Fruit fly (Drosophila melanogaster) whole organism, embryonic: Measurements from ENCODE around the gene gt.

Source experiments
- CG10274 ChIP-seq: fragments of 200-800 bp; sonication (Bioruptor generic); optimal IDR thresholded peaks from 3 replicates; lab custom pipeline; 2017; ENCODE audit warnings: missing biosample characterization, mild to moderate bottlenecking, missing genetic modification characterization
- CG11696 ChIP-seq: fragments of 200-800 bp; sonication (Bioruptor generic); IDR thresholded peaks from 2 replicates; pipeline ENCODE4 v1.3.6; 2022; ENCODE audit warnings: missing biosample characterization, missing genetic modification characterization
- CG1603 ChIP-seq: fragments of 200-800 bp; sonication (Bioruptor generic); optimal IDR thresholded peaks from 2 replicates; lab custom pipeline; 2019; ENCODE audit warnings: missing biosample characterization, mild to moderate bottlenecking, missing genetic modification characterization, moderate library complexity
- CG17612 ChIP-seq: fragments of 200-800 bp; sonication (Bioruptor generic); IDR thresholded peaks from 2 replicates; pipeline ENCODE4 v1.3.6; 2022; ENCODE audit warnings: missing biosample characterization, missing genetic modification characterization
- CG18262 ChIP-seq: fragments of 200-800 bp; optimal IDR thresholded peaks from 3 replicates; lab custom pipeline; 2019; ENCODE audit warnings: missing biosample characterization, mild to moderate bottlenecking, missing genetic modification characterization, moderate library complexity
- CG18619 ChIP-seq: fragments of 200-800 bp; sonication (Bioruptor generic); optimal IDR thresholded peaks from 3 replicates; lab custom pipeline; 2017; ENCODE audit warnings: missing biosample characterization, mild to moderate bottlenecking, missing genetic modification characterization
- CG2875 ChIP-seq: fragments of 200-800 bp; sonication (Bioruptor generic); optimal IDR thresholded peaks from 2 replicates; lab custom pipeline; 2017; ENCODE audit warnings: missing biosample characterization, mild to moderate bottlenecking, missing genetic modification characterization, missing genetic modification reagents
- CG3065 ChIP-seq: fragments of 200-800 bp; sonication (Bioruptor generic); optimal IDR thresholded peaks from 2 replicates; lab custom pipeline; 2016; ENCODE audit warnings: missing biosample characterization, missing genetic modification characterization
- CG33213 ChIP-seq: fragments of 200-800 bp; sonication (Bioruptor generic); optimal IDR thresholded peaks from 3 replicates; lab custom pipeline; 2016; ENCODE audit warnings: missing biosample characterization, missing genetic modification characterization
- CG34224 ChIP-seq: fragments of 200-800 bp; sonication (Bioruptor generic); IDR thresholded peaks from 3 replicates; pipeline ENCODE4 v1.3.6; 2022; ENCODE audit warnings: missing biosample characterization, missing genetic modification characterization; ENCODE audit not compliant: partially characterized antibody
- CG5180 ChIP-seq: fragments of 200-800 bp; sonication (Bioruptor generic); optimal IDR thresholded peaks from 3 replicates; lab custom pipeline; 2017; ENCODE audit warnings: missing biosample characterization, missing genetic modification characterization, mild to moderate bottlenecking, moderate library complexity, missing genetic modification reagents
- CG7987 ChIP-seq: fragments of 200-800 bp; sonication (Bioruptor generic); optimal IDR thresholded peaks from 2 replicates; lab custom pipeline; 2018; ENCODE audit warnings: missing biosample characterization, mild to moderate bottlenecking, missing genetic modification characterization, moderate library complexity
- CG8290 ChIP-seq, 3 experiments: fragments of 200-800 bp; sonication (Bioruptor generic); optimal IDR thresholded peaks; 2 replicates each; lab custom pipeline; 2016 to 2019; ENCODE audit warnings: missing biosample characterization in 3 of 3, missing genetic modification characterization in 3 of 3, mild to moderate bottlenecking in 2 of 3, moderate library complexity in 1 of 3
- CG8765 ChIP-seq: fragments of 200-800 bp; sonication (Bioruptor generic); IDR thresholded peaks from 2 replicates; pipeline ENCODE4 v1.3.6; 2022; ENCODE audit warnings: missing biosample characterization, missing genetic modification characterization
- CG9215 ChIP-seq: fragments of 200-800 bp; sonication (Bioruptor generic); IDR thresholded peaks from 2 replicates; pipeline ENCODE4 v1.3.6; 2022; ENCODE audit warnings: missing biosample characterization, missing genetic modification characterization
- Camta ChIP-seq: fragments of 200-800 bp; sonication (Bioruptor generic); optimal IDR thresholded peaks from 2 replicates; lab custom pipeline; 2016; ENCODE audit warnings: missing biosample characterization, missing genetic modification characterization
- Dp ChIP-seq: fragments of 200-800 bp; sonication (Bioruptor generic); optimal IDR thresholded peaks from 2 replicates; lab custom pipeline; 2018; ENCODE audit warnings: missing biosample characterization, mild to moderate bottlenecking, missing genetic modification characterization, moderate library complexity
- Drgx ChIP-seq: fragments of 200-800 bp; sonication (Bioruptor generic); IDR thresholded peaks from 2 replicates; pipeline ENCODE4 v1.3.6; 2022; ENCODE audit warnings: missing biosample characterization, missing genetic modification characterization
- Eip74EF ChIP-seq, 2 experiments: fragments of 200-800 bp in 1 of 2; fragments of >200 bp in 1 of 2; sonication (Bioruptor generic) in 1 of 2; optimal IDR thresholded peaks; 2 replicates each; lab custom pipeline; 2017 to 2019; ENCODE audit warnings: missing biosample characterization in 2 of 2, missing genetic modification characterization in 2 of 2, mild to moderate bottlenecking in 1 of 2, moderate library complexity in 1 of 2
- HLHmδ ChIP-seq: fragments of 200-800 bp; sonication (Bioruptor generic); optimal IDR thresholded peaks from 2 replicates; lab custom pipeline; 2018; ENCODE audit warnings: missing biosample characterization, mild to moderate bottlenecking, missing genetic modification characterization, moderate library complexity
- Meics ChIP-seq: fragments of 200-800 bp; sonication (Bioruptor generic); optimal IDR thresholded peaks from 2 replicates; lab custom pipeline; 2017; ENCODE audit warnings: missing biosample characterization, mild to moderate bottlenecking, missing genetic modification characterization
- Pdp1 ChIP-seq, 2 experiments: fragments of 200-800 bp; sonication (Bioruptor generic); optimal IDR thresholded peaks; 3 replicates each; lab custom pipeline; 2016; ENCODE audit warnings: missing biosample characterization in 2 of 2, missing genetic modification characterization in 2 of 2, mild to moderate bottlenecking in 1 of 2, moderate library complexity in 1 of 2
- Rfx ChIP-seq: fragments of 200-800 bp; sonication (Bioruptor generic); IDR thresholded peaks from 2 replicates; pipeline ENCODE4 v1.3.6; 2022; ENCODE audit warnings: missing biosample characterization, missing genetic modification characterization
- aop ChIP-seq: fragments of 200-800 bp; sonication (Bioruptor generic); IDR thresholded peaks from 2 replicates; pipeline ENCODE4 v1.3.6; 2022; ENCODE audit warnings: missing biosample characterization, missing genetic modification characterization
- ato ChIP-seq: fragments of 200-800 bp; sonication (Bioruptor generic); IDR thresholded peaks from 2 replicates; pipeline ENCODE4 v1.3.6; 2022; ENCODE audit warnings: missing biosample characterization, missing genetic modification characterization; ENCODE audit not compliant: partially characterized antibody
- bigmax ChIP-seq: fragments of 200-800 bp; sonication (Bioruptor generic); optimal IDR thresholded peaks from 2 replicates; lab custom pipeline; 2018; ENCODE audit warnings: missing biosample characterization, mild to moderate bottlenecking, missing genetic modification characterization
- ci ChIP-seq: fragments of 200-800 bp; sonication (Bioruptor generic); IDR thresholded peaks from 3 replicates; pipeline ENCODE4 v1.3.6; 2022; ENCODE audit warnings: missing biosample characterization, missing genetic modification characterization
- corto ChIP-seq: fragments of 200-800 bp; sonication (Bioruptor generic); optimal IDR thresholded peaks from 2 replicates; lab custom pipeline; 2016; ENCODE audit warnings: missing biosample characterization, mild to moderate bottlenecking, missing genetic modification characterization, moderate library complexity
- dmrt11E ChIP-seq: fragments of 200-800 bp; sonication (Bioruptor generic); optimal IDR thresholded peaks from 3 replicates; lab custom pipeline; 2018; ENCODE audit warnings: missing biosample characterization, mild to moderate bottlenecking, missing genetic modification characterization, moderate library complexity
- dmrt99B ChIP-seq: fragments of 200-800 bp; sonication (Bioruptor generic); optimal IDR thresholded peaks from 2 replicates; lab custom pipeline; 2018; ENCODE audit warnings: missing biosample characterization, mild to moderate bottlenecking, missing genetic modification characterization, moderate library complexity
- en ChIP-seq: fragments of 200-800 bp; sonication (Bioruptor generic); optimal IDR thresholded peaks from 2 replicates; lab custom pipeline; 2016; ENCODE audit warnings: missing biosample characterization, missing genetic modification characterization
- exex ChIP-seq: fragments of 200-800 bp; sonication (Bioruptor generic); optimal IDR thresholded peaks from 4 replicates; lab custom pipeline; 2018; ENCODE audit warnings: missing biosample characterization, mild to moderate bottlenecking, missing genetic modification characterization, moderate library complexity
- gem ChIP-seq: fragments of 200-800 bp; sonication (Bioruptor generic); optimal IDR thresholded peaks from 2 replicates; lab custom pipeline; 2019; ENCODE audit warnings: missing biosample characterization, mild to moderate bottlenecking, missing genetic modification characterization, moderate library complexity
- grau ChIP-seq: fragments of 200-800 bp; optimal IDR thresholded peaks from 3 replicates; lab custom pipeline; 2019; ENCODE audit warnings: missing biosample characterization, mild to moderate bottlenecking, missing genetic modification characterization, moderate library complexity
- gsb-n ChIP-seq: fragments of 200-800 bp; sonication (Bioruptor generic); optimal IDR thresholded peaks from 3 replicates; lab custom pipeline; 2018; ENCODE audit warnings: missing biosample characterization, mild to moderate bottlenecking, missing genetic modification characterization
- insv ChIP-seq, 2 experiments: fragments of 200-800 bp; sonication (Bioruptor generic); optimal IDR thresholded peaks; 3 replicates each; lab custom pipeline; 2016 to 2018; ENCODE audit warnings: missing biosample characterization in 2 of 2, missing genetic modification characterization in 2 of 2
- p53 ChIP-seq: fragments of 200-800 bp; sonication (Bioruptor generic); optimal IDR thresholded peaks from 2 replicates; lab custom pipeline; 2016; ENCODE audit warnings: missing biosample characterization, missing genetic modification characterization
- pros ChIP-seq: fragments of 200-800 bp; sonication (Bioruptor generic); optimal IDR thresholded peaks from 3 replicates; lab custom pipeline; 2019; ENCODE audit warnings: missing biosample characterization, mild to moderate bottlenecking, missing genetic modification characterization, moderate library complexity
- ranshi ChIP-seq: fragments of 200-800 bp; sonication (Bioruptor generic); IDR thresholded peaks from 2 replicates; pipeline ENCODE4 v1.3.6; 2022; ENCODE audit warnings: missing biosample characterization, missing genetic modification characterization
- repo ChIP-seq: fragments of 200-800 bp; sonication (Bioruptor generic); optimal IDR thresholded peaks from 2 replicates; lab custom pipeline; 2016; ENCODE audit warnings: missing biosample characterization, missing genetic modification characterization
- row ChIP-seq: fragments of 200-800 bp; sonication (Bioruptor generic); IDR thresholded peaks from 3 replicates; pipeline ENCODE4 v1.3.6; 2022; ENCODE audit warnings: missing biosample characterization, missing genetic modification characterization
- sd ChIP-seq: fragments of 200-800 bp; sonication (Bioruptor generic); optimal IDR thresholded peaks from 3 replicates; lab custom pipeline; 2018; ENCODE audit warnings: missing biosample characterization, mild to moderate bottlenecking, missing genetic modification characterization, moderate library complexity
- sna ChIP-seq: fragments of 200-800 bp; sonication (Bioruptor generic); IDR thresholded peaks from 2 replicates; pipeline ENCODE4 v1.3.6; 2022; ENCODE audit warnings: missing biosample characterization, missing genetic modification characterization; ENCODE audit not compliant: partially characterized antibody
- so ChIP-seq: fragments of 200-800 bp; sonication (Bioruptor generic); IDR thresholded peaks from 3 replicates; pipeline ENCODE4 v1.3.6; 2022; ENCODE audit warnings: missing biosample characterization, missing genetic modification characterization
- tgo ChIP-seq: fragments of 200-800 bp; sonication (Bioruptor generic); IDR thresholded peaks from 3 replicates; pipeline ENCODE4 v1.3.6; 2022; ENCODE audit warnings: missing biosample characterization, missing genetic modification characterization
- toy ChIP-seq: fragments of 200-800 bp; sonication (Bioruptor generic); IDR thresholded peaks from 2 replicates; pipeline ENCODE4 v1.3.6; 2022; ENCODE audit warnings: missing biosample characterization, missing genetic modification characterization
- vnd ChIP-seq: fragments of 200-800 bp; sonication (Bioruptor generic); IDR thresholded peaks from 3 replicates; pipeline ENCODE4 v1.3.6; 2022; ENCODE audit warnings: missing biosample characterization, missing genetic modification characterization; ENCODE audit not compliant: partially characterized antibody

gt gene

DNA sequence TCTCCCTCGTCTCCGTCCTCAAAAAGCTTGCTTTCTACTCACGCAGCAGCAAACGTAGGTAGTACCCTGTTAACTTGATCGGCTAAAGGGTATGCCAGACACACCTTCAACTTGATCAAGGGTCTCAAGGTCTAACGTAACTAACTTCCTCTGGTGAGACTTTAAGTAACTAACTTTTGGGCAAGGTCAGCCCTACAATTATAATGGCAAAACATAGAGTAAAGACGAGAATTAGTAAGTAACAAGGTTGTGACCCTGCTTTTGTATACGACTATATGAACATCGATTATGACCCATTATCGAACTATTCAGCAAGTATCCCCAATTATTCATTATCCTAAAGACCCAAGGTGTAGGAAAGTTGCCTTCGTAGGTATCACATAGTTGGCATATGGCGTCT is 35.4 kb upstream of the gt start (continued):
- TF ChIP-seq Rfx (GFP tag; lab: Robert Waterston, UW): no peak

DNA sequence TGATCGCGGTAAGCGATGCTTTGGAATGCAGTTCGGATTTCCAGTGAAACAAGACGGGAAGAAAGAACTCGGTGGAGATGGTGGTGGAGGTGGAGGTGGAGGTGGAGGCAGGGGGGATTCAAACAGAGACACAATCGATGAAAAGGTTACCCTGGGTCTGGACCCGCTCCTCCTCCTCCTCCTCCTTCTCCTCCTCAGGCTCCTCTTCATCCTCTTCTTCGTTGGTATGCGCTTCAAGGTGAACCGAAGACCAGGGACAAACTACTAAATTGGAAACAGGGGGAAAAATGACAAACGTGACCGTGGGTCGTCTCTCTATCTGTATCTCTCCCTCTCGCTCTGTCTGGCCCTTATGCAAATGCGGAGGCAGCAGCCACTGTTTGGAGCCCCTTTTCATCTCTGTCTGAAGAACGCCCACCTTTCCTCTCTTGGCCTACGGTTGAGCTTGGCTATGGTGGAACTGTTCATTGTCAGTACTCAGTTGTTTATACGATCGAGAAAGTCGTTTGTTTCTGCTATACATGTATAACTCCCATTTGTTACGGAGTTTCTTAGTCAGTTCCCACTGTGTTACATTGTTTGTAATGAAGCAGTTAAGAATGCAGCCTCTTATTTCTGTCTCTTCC is 34.3 kb upstream of the gt start:
- TF ChIP-seq CG5180 (GFP tag; lab: Kevin White, UChicago) (no peak), CG8290 (GFP tag; optimal IDR thresholded peaks at IDR 0.05; lab: Kevin White, UChicago) (no peak), CG8290 (tag; optimal IDR thresholded peaks at IDR 0.05; lab: Kevin White, UChicago) (no peak), sna (GFP tag; lab: Robert Waterston, UW) (no peak), insv (GFP tag; optimal IDR thresholded peaks at IDR 0.05; lab: Kevin White, UChicago) (no peak), Eip74EF (GFP tag; optimal IDR thresholded peaks at IDR 0.05; lab: Kevin White, UChicago) (no peak), toy (GFP tag; lab: Robert Waterston, UW) (no peak), dmrt11E (tag; lab: Kevin White, UChicago) (peak; percentile 3), Dp (GFP tag; lab: Kevin White, UChicago) (no peak), tgo (GFP tag; lab: Robert Waterston, UW) (no peak), dmrt99B (tag; lab: Kevin White, UChicago) (peak; percentile 1), exex (tag; lab: Kevin White, UChicago) (no peak), CG7987 (no peak), CG11696 (no peak), CG8765 (GFP tag; lab: Robert Waterston, UW) (no peak), so (GFP tag; lab: Robert Waterston, UW) (no peak), bigmax (GFP tag; lab: Kevin White, UChicago) (no peak), CG10274 (no peak), vnd (GFP tag; lab: Robert Waterston, UW) (no peak), corto (GFP tag; lab: Kevin White, UChicago) (no peak), CG18619 (GFP tag; lab: Kevin White, UChicago) (no peak), row (peak; percentile 59), CG2875 (GFP tag; lab: Kevin White, UChicago) (no peak), Drgx (GFP tag; lab: Robert Waterston, UW) (no peak), CG1603 (tag; lab: Kevin White, UChicago) (peak; percentile 13), grau (peak; percentile 94), pros (GFP tag; lab: Kevin White, UChicago) (peak; percentile 1), aop (no peak), CG9215 (GFP tag; lab: Robert Waterston, UW) (no peak), ci (GFP tag; lab: Robert Waterston, UW) (no peak), CG18262 (peak; percentile 9), HLHmδ (no peak), ato (GFP tag; lab: Robert Waterston, UW) (no peak), Meics (GFP tag; lab: Kevin White, UChicago) (no peak), p53 (GFP tag; lab: Kevin White, UChicago) (no peak), CG17612 (GFP tag; lab: Robert Waterston, UW) (no peak), CG3065 (GFP tag; lab: Kevin White, UChicago) (no peak), Camta (GFP tag; lab: Kevin White, UChicago) (no peak), repo (GFP tag; lab: Kevin White, UChicago) (no peak), CG34224 (no peak), gsb-n (peak; percentile 33), en (GFP tag; lab: Kevin White, UChicago) (no peak), Pdp1 (GFP tag; optimal IDR thresholded peaks at IDR 0.05; lab: Kevin White, UChicago) (peak in 1 of 2 experiments; percentile 3), Rfx (GFP tag; lab: Robert Waterston, UW) (no peak), ranshi (GFP tag; lab: Robert Waterston, UW) (no peak), CG33213 (GFP tag; lab: Kevin White, UChicago) (no peak), gem (peak; percentile 14), sd (tag; lab: Kevin White, UChicago) (peak; percentile 33)
